Fruit fly (Drosophila melanogaster): Measurements from ENCODE around the gene Tango5.

- peak; percentile 20 to 82 for TF ChIP-seq dl (GFP tag; optimal IDR thresholded peaks at IDR 0.05; ENCODE audit: insufficient read depth in 1 of 2, partially characterized antibody in 2 of 2)
- no peak for TF ChIP-seq N (GFP tag; optimal IDR thresholded peaks at IDR 0.05)
- no peak for TF ChIP-seq Abd-B (GFP tag; optimal IDR thresholded peaks at IDR 0.05)
- TF ChIP-seq fru (GFP tag; optimal IDR thresholded peaks at IDR 0.05) = peak; percentile 48
- TF ChIP-seq psq (GFP tag; optimal IDR thresholded peaks at IDR 0.05) = peak; percentile 70
- TF ChIP-seq Dfd (GFP tag; optimal IDR thresholded peaks at IDR 0.05) = no peak
- TF ChIP-seq Myc (optimal IDR thresholded peaks at IDR 0.05) = no peak
- TF ChIP-seq HLH106 (tag; optimal IDR thresholded peaks at IDR 0.05) = no peak
- no peak for TF ChIP-seq dmrt93B (GFP tag; optimal IDR thresholded peaks at IDR 0.05)
- TF ChIP-seq pan (optimal IDR thresholded peaks at IDR 0.05) = no peak
- peak; percentile 14 for TF ChIP-seq h (GFP tag; optimal IDR thresholded peaks at IDR 0.05)
- TF ChIP-seq usp (GFP tag; optimal IDR thresholded peaks at IDR 0.05) = no peak
- TF ChIP-seq Mio (GFP tag; optimal IDR thresholded peaks at IDR 0.05) = no peak
These were observed 25.3 kb downstream of the Tango5 start for dm6 chrX:10738835-10739371.

Measured in whole organism, wandering third instar larva.